Worm (Caenorhabditis elegans) whole organism, L1 larva: ENCODE data around the gene B0252.8.

Experiments
- aly-2 ChIP-seq: fragments of 150-350 bp; optimal IDR thresholded peaks from 2 replicates; lab custom pipeline; 2014; ENCODE audit warnings: missing biosample characterization, missing genetic modification characterization
- ama-1 ChIP-seq: fragments of 150-350 bp; optimal IDR thresholded peaks from 2 replicates; lab custom pipeline; 2014
- dpl-1 ChIP-seq, 3 experiments: fragments of 150-350 bp in 2 of 3; sonication (generic microtip) in 1 of 3; optimal IDR thresholded peaks; 2 replicates each; lab custom pipeline; 2014 to 2017; ENCODE audit warnings: missing biosample characterization in 3 of 3, missing genetic modification characterization in 3 of 3, missing genetic modification reagents in 3 of 3
- elt-3 ChIP-seq, 6 experiments: fragments of 150-350 bp in 1 of 6; sonication (generic microtip); optimal IDR thresholded peaks; 2 replicates each; lab custom pipeline; 2017 to 2018; ENCODE audit warnings: missing biosample characterization in 6 of 6, missing genetic modification characterization in 6 of 6, inconsistent platforms in 1 of 6
- ets-5 ChIP-seq: fragments of 200-800 bp; sonication (Bioruptor generic); IDR thresholded peaks from 2 replicates; pipeline ENCODE4 v1.3.6; 2022; ENCODE audit warnings: missing genetic modification characterization, missing compliant biosample characterization
- fkh-10 ChIP-seq: sonication (generic microtip); optimal IDR thresholded peaks from 2 replicates; lab custom pipeline; 2017; ENCODE audit warnings: missing biosample characterization, missing genetic modification reagents, missing genetic modification characterization
- jun-1 ChIP-seq: fragments of 150-350 bp; optimal IDR thresholded peaks from 2 replicates; lab custom pipeline; 2014; ENCODE audit warnings: missing biosample characterization, missing genetic modification reagents, missing genetic modification characterization
- lir-3 ChIP-seq: sonication (generic microtip); optimal IDR thresholded peaks from 2 replicates; lab custom pipeline; 2016; ENCODE audit warnings: mild to moderate bottlenecking, missing genetic modification characterization, moderate library complexity, missing compliant biosample characterization; ENCODE audit not compliant: poor library complexity
- mdl-1 ChIP-seq, 2 experiments: fragments of 150-350 bp; optimal IDR thresholded peaks; 2 replicates each; lab custom pipeline; 2014 to 2017; ENCODE audit warnings: missing biosample characterization in 2 of 2, missing genetic modification characterization in 2 of 2, inconsistent platforms in 1 of 2
- nhr-12 ChIP-seq: sonication (generic microtip); optimal IDR thresholded peaks from 2 replicates; lab custom pipeline; 2017; ENCODE audit warnings: missing biosample characterization, missing genetic modification characterization
- nhr-28 ChIP-seq: fragments of 150-350 bp; optimal IDR thresholded peaks from 2 replicates; lab custom pipeline; 2014; ENCODE audit warnings: missing biosample characterization, missing genetic modification characterization
- nhr-77 ChIP-seq: fragments of 150-350 bp; optimal IDR thresholded peaks from 2 replicates; lab custom pipeline; 2014; ENCODE audit warnings: missing biosample characterization, missing genetic modification characterization
- snpc-4 ChIP-seq: fragments of 150-350 bp; optimal IDR thresholded peaks from 2 replicates; lab custom pipeline; 2014; ENCODE audit warnings: missing biosample characterization, missing genetic modification characterization
- unc-62 ChIP-seq: fragments of 150-350 bp; optimal IDR thresholded peaks from 2 replicates; lab custom pipeline; 2014; ENCODE audit warnings: missing biosample characterization, missing genetic modification reagents, missing genetic modification characterization

- no peak for TF ChIP-seq unc-62 (GFP tag; lab: Kevin White, UChicago)
- TF ChIP-seq aly-2, result no peak
- peak in 1 of 2 experiments; percentile 29 for TF ChIP-seq mdl-1 (tag; optimal IDR thresholded peaks at IDR 0.05; lab: Kevin White, UChicago)
- peak; percentile 94 to 96 (median 96) for TF ChIP-seq dpl-1 (GFP tag; optimal IDR thresholded peaks at IDR 0.05; lab: Kevin White, UChicago)
- peak; percentile 97 for TF ChIP-seq lir-3
- TF ChIP-seq nhr-28 (tag; lab: Kevin White, UChicago), result no peak
- peak in 2 of 6 experiments; percentile 52 to 71 for TF ChIP-seq elt-3 (tag; optimal IDR thresholded peaks at IDR 0.05; lab: Kevin White, UChicago)
- peak; percentile 44 for TF ChIP-seq snpc-4 (tag; lab: Kevin White, UChicago)
- no peak for TF ChIP-seq fkh-10
- TF ChIP-seq ets-5, result no peak
- TF ChIP-seq ama-1 (lab: Kevin White, UChicago), result no peak
- no peak for TF ChIP-seq nhr-77 (tag; lab: Kevin White, UChicago)
- no peak for TF ChIP-seq jun-1
- no peak for TF ChIP-seq nhr-12 (tag; lab: Kevin White, UChicago)
These were observed 2.7 kb upstream of the B0252.8 start, which contains the start of gene cyn-10 for ce11 chrII:6913309-6913708.
